Worm (Caenorhabditis elegans) whole organism, L1 larva: ENCODE results near the gene C07G1.15.

Experiments used
- fkh-8 ChIP-seq: sonication (generic microtip); optimal IDR thresholded peaks from 2 replicates; lab custom pipeline; 2016; ENCODE audit warnings: mild to moderate bottlenecking, missing genetic modification characterization, missing compliant biosample characterization
- lin-39 ChIP-seq: fragments of 150-350 bp; optimal IDR thresholded peaks from 2 replicates; lab custom pipeline; 2014; ENCODE audit warnings: missing biosample characterization, missing genetic modification reagents, missing genetic modification characterization
- lir-3 ChIP-seq: sonication (generic microtip); optimal IDR thresholded peaks from 2 replicates; lab custom pipeline; 2016; ENCODE audit warnings: mild to moderate bottlenecking, missing genetic modification characterization, moderate library complexity, missing compliant biosample characterization; ENCODE audit not compliant: poor library complexity
- nhr-11 ChIP-seq: fragments of 150-350 bp; optimal IDR thresholded peaks from 2 replicates; lab custom pipeline; 2014; ENCODE audit warnings: missing biosample characterization, missing genetic modification characterization
- nhr-76 ChIP-seq: sonication (generic microtip); optimal IDR thresholded peaks from 2 replicates; lab custom pipeline; 2017; ENCODE audit warnings: missing biosample characterization, missing genetic modification characterization
- nhr-90 ChIP-seq: sonication (generic microtip); optimal IDR thresholded peaks from 2 replicates; lab custom pipeline; 2016; ENCODE audit warnings: mild to moderate bottlenecking, missing genetic modification characterization, missing compliant biosample characterization; ENCODE audit not compliant: poor library complexity
- snpc-4 ChIP-seq: fragments of 150-350 bp; optimal IDR thresholded peaks from 2 replicates; lab custom pipeline; 2014; ENCODE audit warnings: missing biosample characterization, missing genetic modification characterization
- unc-130 ChIP-seq: fragments of 150-350 bp; optimal IDR thresholded peaks from 2 replicates; lab custom pipeline; 2017; ENCODE audit warnings: missing biosample characterization, missing genetic modification characterization, inconsistent platforms
- ztf-11 ChIP-seq, 2 experiments: sonication (generic microtip); optimal IDR thresholded peaks; 2 replicates each; lab custom pipeline; 2016 to 2017; ENCODE audit warnings: missing genetic modification characterization in 2 of 2, missing biosample characterization in 1 of 2, missing compliant biosample characterization in 1 of 2
- ztf-4 ChIP-seq: fragments of 150-350 bp; optimal IDR thresholded peaks from 2 replicates; lab custom pipeline; 2014; ENCODE audit warnings: missing biosample characterization, missing genetic modification characterization

- TF ChIP-seq fkh-8 (no peak), nhr-90 (tag; lab: Kevin White, UChicago) (no peak), ztf-11 (tag; optimal IDR thresholded peaks at IDR 0.05; lab: Kevin White, UChicago) (no peak), lin-39 (tag; lab: Kevin White, UChicago) (no peak), unc-130 (no peak), ztf-4 (tag; lab: Kevin White, UChicago) (no peak), nhr-76 (no peak), lir-3 (tag; lab: Kevin White, UChicago) (no peak), snpc-4 (tag; lab: Kevin White, UChicago) (no peak), nhr-11 (no peak)
Measured at ce11 chrIV:8159995-8160394, 9.8 kb upstream of the C07G1.15 start.
